Worm (Caenorhabditis elegans) whole organism, midembryonic: ENCODE data around the gene unc-53.

ENCODE experiments used
- T22C8.4 ChIP-seq: fragments of 200-800 bp; sonication (Bioruptor generic); IDR thresholded peaks from 2 replicates; pipeline ENCODE4 v1.3.6; 2022; ENCODE audit warnings: missing genetic modification characterization, missing compliant biosample characterization
- cog-1 ChIP-seq: sonication (generic microtip); optimal IDR thresholded peaks from 2 replicates; lab custom pipeline; 2016; ENCODE audit warnings: missing genetic modification characterization, missing compliant biosample characterization
- flt-1 ChIP-seq: fragments of 200-800 bp; sonication (Bioruptor generic); IDR thresholded peaks from 2 replicates; pipeline ENCODE4 v1.3.6; 2022; ENCODE audit warnings: missing genetic modification characterization, missing compliant biosample characterization
- klf-2 ChIP-seq: fragments of 200-800 bp; sonication (Bioruptor generic); conservative IDR thresholded peaks from 2 replicates; pipeline ENCODE4 v1.3.6; 2022; ENCODE audit warnings: missing genetic modification reagents, missing genetic modification characterization, missing compliant biosample characterization
- med-1 ChIP-seq: sonication (generic microtip); optimal IDR thresholded peaks from 2 replicates; lab custom pipeline; 2017; ENCODE audit warnings: missing genetic modification characterization, mild to moderate bottlenecking, missing compliant biosample characterization, antibody characterized with exemption, missing genetic modification reagents; ENCODE audit not compliant: insufficient read depth
- ref-1 ChIP-seq: fragments of 200-800 bp; sonication (Bioruptor generic); conservative IDR thresholded peaks from 2 replicates; pipeline ENCODE4 v1.3.6; 2022; ENCODE audit warnings: missing genetic modification reagents, missing genetic modification characterization, missing compliant biosample characterization
- tab-1 ChIP-seq: fragments of 200-800 bp; sonication (Bioruptor generic); IDR thresholded peaks from 2 replicates; pipeline ENCODE4 v1.3.6; 2022; ENCODE audit warnings: missing genetic modification characterization, missing compliant biosample characterization
- ztf-23 ChIP-seq: fragments of 200-800 bp; sonication (Bioruptor generic); IDR thresholded peaks from 2 replicates; pipeline ENCODE4 v1.3.6; 2022; ENCODE audit warnings: missing genetic modification reagents, missing genetic modification characterization, missing compliant biosample characterization
- ztf-29 ChIP-seq: fragments of 200-800 bp; sonication (Bioruptor generic); IDR thresholded peaks from 2 replicates; pipeline ENCODE4 v1.3.6; 2022; ENCODE audit warnings: missing genetic modification reagents, missing genetic modification characterization, missing compliant biosample characterization

ce11 chrII:11064191-11064695, 25.0 kb downstream of the unc-53 start:
- TF ChIP-seq T22C8.4 (GFP tag; lab: Robert Waterston, UW) (no peak), cog-1 (tag; lab: Kevin White, UChicago) (no peak), ref-1 (GFP tag; lab: Robert Waterston, UW) (no peak), tab-1 (no peak), klf-2 (GFP tag; lab: Robert Waterston, UW) (no peak), ztf-23 (GFP tag; lab: Robert Waterston, UW) (no peak), med-1 (no peak), flt-1 (GFP tag; lab: Robert Waterston, UW) (no peak), ztf-29 (GFP tag; lab: Robert Waterston, UW) (no peak)
